Fruit fly (Drosophila melanogaster) whole organism, embryonic: Measurements from ENCODE around the gene Spt20.

Experiments used
- Awh ChIP-seq: fragments of 200-800 bp; sonication (Bioruptor generic); IDR thresholded peaks from 2 replicates; pipeline ENCODE4, ENCODE4 v1.3.6; 2022; ENCODE audit warnings: missing biosample characterization, missing genetic modification characterization
- BtbVII ChIP-seq: fragments of 200-800 bp; sonication (Bioruptor generic); optimal IDR thresholded peaks from 3 replicates; lab custom pipeline; 2017; ENCODE audit warnings: missing biosample characterization, mild to moderate bottlenecking, missing genetic modification characterization
- CG10431 ChIP-seq: fragments of 200-800 bp; sonication (Bioruptor generic); optimal IDR thresholded peaks from 3 replicates; lab custom pipeline; 2018; ENCODE audit warnings: missing biosample characterization, mild to moderate bottlenecking, missing genetic modification characterization
- CG12219 ChIP-seq: fragments of 200-800 bp; sonication (Bioruptor generic); optimal IDR thresholded peaks from 3 replicates; lab custom pipeline; 2018; ENCODE audit warnings: missing biosample characterization, mild to moderate bottlenecking, missing genetic modification characterization
- CG15514 ChIP-seq: fragments of 200-800 bp; sonication (Bioruptor generic); optimal IDR thresholded peaks from 3 replicates; lab custom pipeline; 2017; ENCODE audit warnings: missing biosample characterization, missing genetic modification characterization, mild to moderate bottlenecking, moderate library complexity, missing genetic modification reagents
- CG1603 ChIP-seq: fragments of 200-800 bp; sonication (Bioruptor generic); optimal IDR thresholded peaks from 2 replicates; lab custom pipeline; 2019; ENCODE audit warnings: missing biosample characterization, mild to moderate bottlenecking, missing genetic modification characterization, moderate library complexity
- CG16779 ChIP-seq: fragments of 200-800 bp; sonication (Bioruptor generic); IDR thresholded peaks from 2 replicates; pipeline ENCODE4 v1.3.6; 2022; ENCODE audit warnings: missing biosample characterization, missing genetic modification characterization
- CG17829 ChIP-seq: fragments of 200-800 bp; optimal IDR thresholded peaks from 2 replicates; lab custom pipeline; 2019; ENCODE audit warnings: missing biosample characterization, mild to moderate bottlenecking, missing genetic modification characterization, moderate library complexity
- CG18764 ChIP-seq: fragments of 200-800 bp; sonication (Bioruptor generic); optimal IDR thresholded peaks from 3 replicates; lab custom pipeline; 2016; ENCODE audit warnings: missing biosample characterization, missing genetic modification characterization
- CG30020 ChIP-seq: fragments of 200-800 bp; optimal IDR thresholded peaks from 2 replicates; lab custom pipeline; 2019; ENCODE audit warnings: missing biosample characterization, mild to moderate bottlenecking, missing genetic modification characterization, moderate library complexity
- CG32772 ChIP-seq: fragments of 200-800 bp; sonication (Bioruptor generic); IDR thresholded peaks from 2 replicates; pipeline ENCODE4 v1.3.6; 2022; ENCODE audit warnings: missing biosample characterization, missing genetic modification characterization
- CG33213 ChIP-seq: fragments of 200-800 bp; sonication (Bioruptor generic); optimal IDR thresholded peaks from 3 replicates; lab custom pipeline; 2016; ENCODE audit warnings: missing biosample characterization, missing genetic modification characterization
- CG3407 ChIP-seq: fragments of 200-800 bp; sonication (Bioruptor generic); optimal IDR thresholded peaks from 2 replicates; lab custom pipeline; 2018; ENCODE audit warnings: missing biosample characterization, mild to moderate bottlenecking, missing genetic modification characterization
- CG34224 ChIP-seq: fragments of 200-800 bp; sonication (Bioruptor generic); IDR thresholded peaks from 3 replicates; pipeline ENCODE4 v1.3.6; 2022; ENCODE audit warnings: missing biosample characterization, missing genetic modification characterization; ENCODE audit not compliant: partially characterized antibody
- CG4707 ChIP-seq: fragments of 200-800 bp; sonication (Bioruptor generic); optimal IDR thresholded peaks from 2 replicates; lab custom pipeline; 2018; ENCODE audit warnings: missing biosample characterization, mild to moderate bottlenecking, missing genetic modification characterization, moderate library complexity
- CG7745 ChIP-seq: fragments of 200-800 bp; sonication (Bioruptor generic); optimal IDR thresholded peaks from 2 replicates; lab custom pipeline; 2018; ENCODE audit warnings: missing biosample characterization, mild to moderate bottlenecking, missing genetic modification characterization, moderate library complexity
- CG7786 ChIP-seq: fragments of 200-800 bp; sonication (Bioruptor generic); optimal IDR thresholded peaks from 2 replicates; lab custom pipeline; 2016; ENCODE audit warnings: missing biosample characterization, missing genetic modification characterization
- CG8281 ChIP-seq: fragments of 200-800 bp; sonication (Bioruptor generic); optimal IDR thresholded peaks from 2 replicates; lab custom pipeline; 2018; ENCODE audit warnings: missing biosample characterization, mild to moderate bottlenecking, missing genetic modification characterization, moderate library complexity
- CG8290 ChIP-seq, 3 experiments: fragments of 200-800 bp; sonication (Bioruptor generic); optimal IDR thresholded peaks; 2 replicates each; lab custom pipeline; 2016 to 2019; ENCODE audit warnings: missing biosample characterization in 3 of 3, missing genetic modification characterization in 3 of 3, mild to moderate bottlenecking in 2 of 3, moderate library complexity in 1 of 3
- CHES-1-like ChIP-seq: fragments of 200-800 bp; sonication (Bioruptor generic); optimal IDR thresholded peaks from 2 replicates; lab custom pipeline; 2016; ENCODE audit warnings: missing biosample characterization, missing genetic modification characterization
- Dad ChIP-seq: fragments of 200-800 bp; sonication (Bioruptor generic); optimal IDR thresholded peaks from 3 replicates; lab custom pipeline; 2016; ENCODE audit warnings: missing biosample characterization, missing genetic modification characterization
- ERR ChIP-seq: fragments of 200-800 bp; sonication (Bioruptor generic); optimal IDR thresholded peaks from 2 replicates; lab custom pipeline; 2016; ENCODE audit warnings: missing biosample characterization, missing genetic modification characterization
- Gug ChIP-seq: fragments of 200-800 bp; sonication (Bioruptor generic); IDR thresholded peaks from 4 replicates; pipeline ENCODE4 v1.3.6; 2022; ENCODE audit warnings: missing biosample characterization, missing genetic modification characterization
- HLH54F ChIP-seq: fragments of 200-800 bp; sonication (Bioruptor generic); optimal IDR thresholded peaks from 3 replicates; lab custom pipeline; 2016; ENCODE audit warnings: missing biosample characterization, missing genetic modification characterization
- NK7.1 ChIP-seq: fragments of 200-800 bp; sonication (Bioruptor generic); optimal IDR thresholded peaks from 3 replicates; lab custom pipeline; 2016; ENCODE audit warnings: missing biosample characterization, missing genetic modification characterization
- Pdp1 ChIP-seq, 2 experiments: fragments of 200-800 bp; sonication (Bioruptor generic); optimal IDR thresholded peaks; 3 replicates each; lab custom pipeline; 2016; ENCODE audit warnings: missing biosample characterization in 2 of 2, missing genetic modification characterization in 2 of 2, mild to moderate bottlenecking in 1 of 2, moderate library complexity in 1 of 2
- Xbp1 ChIP-seq: fragments of 200-800 bp; sonication (Bioruptor generic); optimal IDR thresholded peaks from 3 replicates; lab custom pipeline; 2016; ENCODE audit warnings: missing biosample characterization, mild to moderate bottlenecking, missing genetic modification characterization
- ab ChIP-seq: fragments of 200-800 bp; sonication (Bioruptor generic); optimal IDR thresholded peaks from 2 replicates; lab custom pipeline; 2016; ENCODE audit warnings: missing biosample characterization, missing genetic modification characterization
- ato ChIP-seq: fragments of 200-800 bp; sonication (Bioruptor generic); IDR thresholded peaks from 2 replicates; pipeline ENCODE4 v1.3.6; 2022; ENCODE audit warnings: missing biosample characterization, missing genetic modification characterization; ENCODE audit not compliant: partially characterized antibody
- cad ChIP-seq: fragments of >200 bp; optimal IDR thresholded peaks from 2 replicates; lab custom pipeline; 2017; ENCODE audit warnings: missing biosample characterization, missing genetic modification characterization
- crc ChIP-seq: fragments of 200-800 bp; sonication (Bioruptor generic); optimal IDR thresholded peaks from 2 replicates; lab custom pipeline; 2016; ENCODE audit warnings: missing biosample characterization, missing genetic modification characterization
- dm ChIP-seq: fragments of 200-800 bp; sonication (Bioruptor generic); optimal IDR thresholded peaks from 3 replicates; lab custom pipeline; 2016; ENCODE audit warnings: missing biosample characterization, missing genetic modification characterization
- fd102C ChIP-seq: fragments of 200-800 bp; sonication (Bioruptor generic); optimal IDR thresholded peaks from 2 replicates; lab custom pipeline; 2018; ENCODE audit warnings: missing biosample characterization, mild to moderate bottlenecking, missing genetic modification characterization, moderate library complexity
- gsb ChIP-seq: fragments of 200-800 bp; sonication (Bioruptor generic); IDR thresholded peaks from 2 replicates; pipeline ENCODE4 v1.3.6; 2022; ENCODE audit warnings: missing biosample characterization, missing genetic modification characterization
- gsb-n ChIP-seq: fragments of 200-800 bp; sonication (Bioruptor generic); optimal IDR thresholded peaks from 3 replicates; lab custom pipeline; 2018; ENCODE audit warnings: missing biosample characterization, mild to moderate bottlenecking, missing genetic modification characterization
- hkb ChIP-seq, 2 experiments: fragments of 200-800 bp in 1 of 2; fragments of >200 bp in 1 of 2; sonication (Bioruptor generic) in 1 of 2; IDR thresholded peaks in 1 of 2; optimal IDR thresholded peaks in 1 of 2; 2 replicates each; pipeline versions ENCODE4 v1.3.6 to Lab custom; 2017 to 2022; ENCODE audit warnings: missing biosample characterization in 1 of 2, missing genetic modification characterization in 1 of 2
- ind ChIP-seq: fragments of 200-800 bp; sonication (Bioruptor generic); optimal IDR thresholded peaks from 3 replicates; lab custom pipeline; 2016; ENCODE audit warnings: missing biosample characterization, missing genetic modification characterization
- knrl ChIP-seq: fragments of 200-800 bp; sonication (Bioruptor generic); IDR thresholded peaks from 3 replicates; pipeline ENCODE4 v1.3.6; 2022; ENCODE audit warnings: missing biosample characterization, missing genetic modification characterization; ENCODE audit not compliant: partially characterized antibody
- mld ChIP-seq: fragments of 200-800 bp; sonication (Bioruptor generic); IDR thresholded peaks from 3 replicates; pipeline ENCODE4 v1.3.6; 2022; ENCODE audit warnings: missing biosample characterization, missing genetic modification characterization; ENCODE audit not compliant: partially characterized antibody
- odd ChIP-seq: fragments of 200-800 bp; sonication (Bioruptor generic); optimal IDR thresholded peaks from 2 replicates; lab custom pipeline; 2017; ENCODE audit warnings: missing biosample characterization, mild to moderate bottlenecking, missing genetic modification characterization
- p53 ChIP-seq: fragments of 200-800 bp; sonication (Bioruptor generic); optimal IDR thresholded peaks from 2 replicates; lab custom pipeline; 2016; ENCODE audit warnings: missing biosample characterization, missing genetic modification characterization
- pfk ChIP-seq: fragments of 200-800 bp; sonication (Bioruptor generic); optimal IDR thresholded peaks from 2 replicates; lab custom pipeline; 2018; ENCODE audit warnings: missing biosample characterization, mild to moderate bottlenecking, missing genetic modification characterization, moderate library complexity
- pita ChIP-seq: fragments of 200-800 bp; sonication (Bioruptor generic); optimal IDR thresholded peaks from 2 replicates; lab custom pipeline; 2017; ENCODE audit warnings: missing biosample characterization, mild to moderate bottlenecking, missing genetic modification characterization
- run ChIP-seq: fragments of 200-800 bp; sonication (Bioruptor generic); optimal IDR thresholded peaks from 3 replicates; lab custom pipeline; 2018; ENCODE audit warnings: missing biosample characterization, mild to moderate bottlenecking, missing genetic modification characterization
- tup ChIP-seq: fragments of 200-800 bp; sonication (Bioruptor generic); optimal IDR thresholded peaks from 2 replicates; lab custom pipeline; 2016; ENCODE audit warnings: missing biosample characterization, mild to moderate bottlenecking, missing genetic modification characterization, moderate library complexity
- tx ChIP-seq: fragments of 200-800 bp; sonication (Bioruptor generic); optimal IDR thresholded peaks from 2 replicates; lab custom pipeline; 2016; ENCODE audit warnings: missing biosample characterization, missing genetic modification characterization
- vnd ChIP-seq: fragments of 200-800 bp; sonication (Bioruptor generic); IDR thresholded peaks from 3 replicates; pipeline ENCODE4 v1.3.6; 2022; ENCODE audit warnings: missing biosample characterization, missing genetic modification characterization; ENCODE audit not compliant: partially characterized antibody

Gene Spt20

DNA sequence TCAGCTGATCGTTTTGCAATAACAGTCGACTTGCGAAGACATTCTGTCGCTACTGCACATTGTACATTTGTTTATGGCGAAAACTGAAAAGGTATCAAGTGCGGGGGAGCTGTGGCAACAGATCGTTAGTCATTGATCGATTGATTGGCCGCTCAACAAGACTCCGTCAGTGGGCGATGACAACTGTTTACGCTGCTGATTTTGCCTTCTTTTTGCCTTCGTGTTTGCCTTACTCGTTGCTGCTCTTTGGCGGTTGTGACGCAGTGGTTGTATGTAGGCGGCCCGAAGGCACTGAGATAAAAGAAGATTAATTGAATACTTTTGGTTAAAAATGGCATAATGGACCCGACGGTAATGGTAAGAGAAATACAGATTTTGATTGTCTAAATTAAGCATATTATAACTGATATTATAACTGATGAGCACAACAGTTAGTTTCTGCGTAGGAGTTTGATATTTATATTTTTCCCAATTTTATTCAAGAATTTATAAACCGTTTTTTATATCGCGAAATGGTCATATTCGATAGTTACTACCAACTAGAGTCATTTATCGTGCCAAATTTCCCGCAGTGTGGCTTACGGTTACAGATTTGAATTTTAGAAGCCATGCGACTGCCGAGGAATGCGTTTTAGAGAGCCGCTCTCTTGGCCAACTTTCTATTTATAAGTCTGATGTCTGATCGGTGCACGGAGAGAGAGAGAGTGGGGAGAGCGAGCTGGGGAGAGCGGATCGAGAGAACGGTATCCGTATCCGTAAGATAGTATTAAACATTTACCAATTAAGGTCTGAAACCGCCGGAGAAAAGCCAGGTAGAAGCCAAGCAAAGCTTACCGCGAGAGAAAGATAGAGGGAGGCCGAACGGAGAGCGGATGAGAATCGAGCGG is 25.7 kb upstream of the Spt20 start (continued):
- peak; percentile 76 for TF ChIP-seq CG3407
- peak; percentile 72 for TF ChIP-seq CG34224 (GFP tag; lab: Robert Waterston, UW)
- TF ChIP-seq BtbVII (GFP tag; lab: Kevin White, UChicago): peak; percentile 92
- TF ChIP-seq hkb (optimal IDR thresholded peaks at IDR 0.05; lab: Kevin White, UChicago): no peak
- peak; percentile 90 for TF ChIP-seq hkb (GFP tag; IDR thresholded peaks at IDR 0.05; lab: Robert Waterston, UW)
- TF ChIP-seq pita (GFP tag; lab: Kevin White, UChicago): no peak
- peak; percentile 35 for TF ChIP-seq dm (GFP tag; lab: Kevin White, UChicago)
- TF ChIP-seq Gug (GFP tag; lab: Robert Waterston, UW): peak; percentile 82; the same call in 3 of the 4 replicates
- peak; percentile 74 for TF ChIP-seq gsb (GFP tag; lab: Robert Waterston, UW)
- no peak for TF ChIP-seq pfk
- TF ChIP-seq Awh: peak; percentile 71
- TF ChIP-seq CG7745: no peak
- TF ChIP-seq CG4707 (GFP tag; lab: Kevin White, UChicago): peak; percentile 59
- peak; percentile 68 to 73 for TF ChIP-seq Pdp1 (GFP tag; optimal IDR thresholded peaks at IDR 0.05; lab: Kevin White, UChicago)
- peak; percentile 82 for TF ChIP-seq gsb-n
- peak; percentile 65 for TF ChIP-seq CG33213 (GFP tag; lab: Kevin White, UChicago)
- no peak for TF ChIP-seq vnd
- no peak for TF ChIP-seq fd102C (GFP tag; lab: Kevin White, UChicago)
- TF ChIP-seq ERR (GFP tag; lab: Kevin White, UChicago): no peak
- 0 out of 2 replicates have a peak, but pooled peaks have one; percentile 17 for TF ChIP-seq CG16779 (GFP tag; lab: Robert Waterston, UW)
- peak; percentile 40 for TF ChIP-seq CG1603
- peak; percentile 88 for TF ChIP-seq ind (GFP tag; lab: Kevin White, UChicago)
- TF ChIP-seq CG30020 (tag; lab: Kevin White, UChicago): peak; percentile 50
- peak; percentile 81 for TF ChIP-seq run (tag; lab: Kevin White, UChicago)
- TF ChIP-seq CG32772 (GFP tag; lab: Robert Waterston, UW): peak; percentile 86
- peak; percentile 22 for TF ChIP-seq crc (GFP tag; lab: Kevin White, UChicago)
- peak; percentile 52 for TF ChIP-seq CG7786
- peak; percentile 92 for TF ChIP-seq CG17829 (tag; lab: Kevin White, UChicago)
- peak; percentile 72 for TF ChIP-seq CG8281 (tag; lab: Kevin White, UChicago)
- peak; percentile 68 for TF ChIP-seq Dad
- TF ChIP-seq odd (GFP tag; lab: Kevin White, UChicago): peak; percentile 85
- peak; percentile 11 for TF ChIP-seq CHES-1-like
- peak; percentile 48 for TF ChIP-seq tx (GFP tag; lab: Kevin White, UChicago)
- TF ChIP-seq CG8290 (GFP tag; optimal IDR thresholded peaks at IDR 0.05; lab: Kevin White, UChicago): peak; percentile 55
- TF ChIP-seq CG8290 (tag; optimal IDR thresholded peaks at IDR 0.05; lab: Kevin White, UChicago): peak in 1 of 2 experiments; percentile 53
- peak; percentile 38 for TF ChIP-seq CG10431 (GFP tag; lab: Kevin White, UChicago)
- TF ChIP-seq CG12219: peak; percentile 80
- peak; percentile 70 for TF ChIP-seq HLH54F (GFP tag; lab: Kevin White, UChicago)
- no peak for TF ChIP-seq ato (GFP tag; lab: Robert Waterston, UW)
- TF ChIP-seq knrl (GFP tag; lab: Robert Waterston, UW): no peak
- TF ChIP-seq p53 (GFP tag; lab: Kevin White, UChicago): no peak
- TF ChIP-seq cad: no peak
- peak; percentile 56 for TF ChIP-seq CG15514 (GFP tag; lab: Kevin White, UChicago)
- peak; percentile 79 for TF ChIP-seq CG18764
- peak; percentile 39 for TF ChIP-seq NK7.1 (GFP tag; lab: Kevin White, UChicago)
- no peak for TF ChIP-seq ab (GFP tag; lab: Kevin White, UChicago)
- no peak for TF ChIP-seq mld
- TF ChIP-seq tup: peak; percentile 63
- peak; percentile 90 for TF ChIP-seq Xbp1 (GFP tag; lab: Kevin White, UChicago)
